Worm (Caenorhabditis elegans): ENCODE data around the gene txt-17.

txt-17 gene

ce11 chrV:7053100-7053499 lies at the start of gene txt-17:
Gene txt-17, minus strand, starts transcription at chrV:7053200.
- TF ChIP-seq M03D4.4 (tag; optimal IDR thresholded peaks at IDR 0.05) (no peak), nhr-28 (tag; optimal IDR thresholded peaks at IDR 0.05) (no peak), nhr-2 (tag; optimal IDR thresholded peaks at IDR 0.05) (no peak), nhr-237 (tag; optimal IDR thresholded peaks at IDR 0.05) (no peak)

ce11 chrV:7096811-7097210 lies 43.8 kb upstream of the txt-17 start:
- TF ChIP-seq ceh-39 (tag; optimal IDR thresholded peaks at IDR 0.05) (no peak), nhr-2 (tag; optimal IDR thresholded peaks at IDR 0.05) (no peak), blmp-1 (tag; optimal IDR thresholded peaks at IDR 0.05) (no peak), ces-1 (GFP tag; optimal IDR thresholded peaks at IDR 0.05) (no peak), cnd-1 (tag; optimal IDR thresholded peaks at IDR 0.05) (no peak), tbx-8 (GFP tag; optimal IDR thresholded peaks at IDR 0.05) (no peak), sem-2 (GFP tag; optimal IDR thresholded peaks at IDR 0.05) (no peak), unc-62 (GFP tag; optimal IDR thresholded peaks at IDR 0.05) (no peak), elt-3 (tag; optimal IDR thresholded peaks at IDR 0.05) (no peak), ham-2 (GFP tag; optimal IDR thresholded peaks at IDR 0.05) (no peak), bed-3 (GFP tag; optimal IDR thresholded peaks at IDR 0.05) (no peak), elt-1 (tag; optimal IDR thresholded peaks at IDR 0.05; ENCODE audit: borderline replicate concordance, insufficient read depth) (no peak), nhr-76 (tag; optimal IDR thresholded peaks at IDR 0.05) (no peak), lin-32 (GFP tag; optimal IDR thresholded peaks at IDR 0.05) (no peak), nhr-28 (tag; optimal IDR thresholded peaks at IDR 0.05) (no peak), mls-2 (tag; optimal IDR thresholded peaks at IDR 0.05) (no peak), hlh-1 (tag; optimal IDR thresholded peaks at IDR 0.05) (no peak), ceh-83 (GFP tag; optimal IDR thresholded peaks at IDR 0.05) (no peak), snpc-4 (tag; optimal IDR thresholded peaks at IDR 0.05) (no peak)

ce11 chrV:7096129-7096730 lies 43.2 kb upstream of the txt-17 start:
- TF ChIP-seq mep-1 (tag; optimal IDR thresholded peaks at IDR 0.05) (no peak), ceh-39 (tag; optimal IDR thresholded peaks at IDR 0.05) (no peak), tbx-8 (GFP tag; optimal IDR thresholded peaks at IDR 0.05) (no peak), lsy-2 (tag; optimal IDR thresholded peaks at IDR 0.05) (no peak), elt-3 (tag; optimal IDR thresholded peaks at IDR 0.05) (no peak), lin-32 (GFP tag; optimal IDR thresholded peaks at IDR 0.05) (no peak), bed-3 (GFP tag; optimal IDR thresholded peaks at IDR 0.05) (no peak), pha-4 (tag; optimal IDR thresholded peaks at IDR 0.05) (no peak), mls-2 (tag; optimal IDR thresholded peaks at IDR 0.05) (no peak), flh-1 (GFP tag; optimal IDR thresholded peaks at IDR 0.05) (no peak), elt-1 (tag; optimal IDR thresholded peaks at IDR 0.05; ENCODE audit: borderline replicate concordance, insufficient read depth) (no peak), ceh-43 (GFP tag; optimal IDR thresholded peaks at IDR 0.05) (no peak), sptf-1 (tag; optimal IDR thresholded peaks at IDR 0.05) (no peak), nhr-76 (tag; optimal IDR thresholded peaks at IDR 0.05) (no peak), unc-62 (GFP tag; optimal IDR thresholded peaks at IDR 0.05) (no peak), zip-8 (tag; optimal IDR thresholded peaks at IDR 0.05) (no peak)

ce11 chrV:7095254-7095990 lies 42.4 kb upstream of the txt-17 start:
- TF ChIP-seq zip-8 (tag; optimal IDR thresholded peaks at IDR 0.05) (no peak), mab-5 (tag; optimal IDR thresholded peaks at IDR 0.05) (no peak), lsy-2 (tag; optimal IDR thresholded peaks at IDR 0.05) (no peak), bed-3 (GFP tag; optimal IDR thresholded peaks at IDR 0.05) (no peak), cnd-1 (tag; optimal IDR thresholded peaks at IDR 0.05) (no peak), mep-1 (tag; optimal IDR thresholded peaks at IDR 0.05) (no peak), M03D4.4 (tag; optimal IDR thresholded peaks at IDR 0.05) (no peak), ceh-43 (GFP tag; optimal IDR thresholded peaks at IDR 0.05) (no peak), nhr-76 (tag; optimal IDR thresholded peaks at IDR 0.05) (no peak), ham-2 (GFP tag; optimal IDR thresholded peaks at IDR 0.05) (no peak), mls-2 (tag; optimal IDR thresholded peaks at IDR 0.05) (no peak), blmp-1 (tag; optimal IDR thresholded peaks at IDR 0.05) (no peak), tbx-8 (GFP tag; optimal IDR thresholded peaks at IDR 0.05) (no peak), sptf-1 (tag; optimal IDR thresholded peaks at IDR 0.05) (no peak), lin-32 (GFP tag; optimal IDR thresholded peaks at IDR 0.05) (no peak), nhr-28 (tag; optimal IDR thresholded peaks at IDR 0.05) (no peak), drap-1 (GFP tag; optimal IDR thresholded peaks at IDR 0.05) (no peak)

All from whole organism, mixed stage, embryonic.